Fruit fly (Drosophila melanogaster) whole organism, embryonic: ENCODE data around the gene Mon1.

Source experiments
- BEAF-32 ChIP-seq: fragments of 200-800 bp; sonication (Bioruptor generic); optimal IDR thresholded peaks from 3 replicates; lab custom pipeline; 2017; ENCODE audit warnings: missing biosample characterization, missing genetic modification characterization, mild to moderate bottlenecking, moderate library complexity, missing genetic modification reagents
- CG10321 ChIP-seq: fragments of 200-800 bp; sonication (Bioruptor generic); IDR thresholded peaks from 2 replicates; pipeline ENCODE4 v1.3.6; 2022; ENCODE audit warnings: missing biosample characterization, missing genetic modification characterization
- CG11247 ChIP-seq: fragments of 200-800 bp; sonication (Bioruptor generic); IDR thresholded peaks from 2 replicates; pipeline ENCODE4 v1.3.6; 2022; ENCODE audit warnings: missing biosample characterization, missing genetic modification characterization
- CG13894 ChIP-seq: fragments of 200-800 bp; sonication (Bioruptor generic); optimal IDR thresholded peaks from 3 replicates; lab custom pipeline; 2018; ENCODE audit warnings: missing biosample characterization, mild to moderate bottlenecking, missing genetic modification characterization, moderate library complexity
- CG2116 ChIP-seq: fragments of 200-800 bp; sonication (Bioruptor generic); optimal IDR thresholded peaks from 3 replicates; lab custom pipeline; 2018; ENCODE audit warnings: missing biosample characterization, mild to moderate bottlenecking, missing genetic modification characterization
- CG2202 ChIP-seq: fragments of 200-800 bp; sonication (Bioruptor generic); optimal IDR thresholded peaks from 2 replicates; lab custom pipeline; 2018; ENCODE audit warnings: missing biosample characterization, mild to moderate bottlenecking, missing genetic modification characterization
- CG3163 ChIP-seq: fragments of 200-800 bp; sonication (Bioruptor generic); optimal IDR thresholded peaks from 3 replicates; lab custom pipeline; 2016; ENCODE audit warnings: missing biosample characterization, missing genetic modification characterization
- CG3847 ChIP-seq: fragments of 200-800 bp; sonication (Bioruptor generic); IDR thresholded peaks from 2 replicates; pipeline ENCODE4 v1.3.6; 2022; ENCODE audit warnings: missing biosample characterization, missing genetic modification characterization
- CG5953 ChIP-seq: fragments of 200-800 bp; sonication (Bioruptor generic); IDR thresholded peaks from 2 replicates; pipeline ENCODE4 v1.3.6; 2022; ENCODE audit warnings: missing biosample characterization, missing genetic modification characterization
- CG6765 ChIP-seq: fragments of 200-800 bp; sonication (Bioruptor generic); optimal IDR thresholded peaks from 3 replicates; lab custom pipeline; 2017; ENCODE audit warnings: missing biosample characterization, mild to moderate bottlenecking, missing genetic modification characterization
- CG7556 ChIP-seq: fragments of 200-800 bp; sonication (Bioruptor generic); optimal IDR thresholded peaks from 2 replicates; lab custom pipeline; 2017; ENCODE audit warnings: missing biosample characterization, mild to moderate bottlenecking, missing genetic modification characterization
- CG7745 ChIP-seq: fragments of 200-800 bp; sonication (Bioruptor generic); optimal IDR thresholded peaks from 2 replicates; lab custom pipeline; 2018; ENCODE audit warnings: missing biosample characterization, mild to moderate bottlenecking, missing genetic modification characterization, moderate library complexity
- CG7928 ChIP-seq: fragments of 200-800 bp; sonication (Bioruptor generic); optimal IDR thresholded peaks from 2 replicates; lab custom pipeline; 2017; ENCODE audit warnings: missing biosample characterization, mild to moderate bottlenecking, missing genetic modification characterization
- Chrac-16 ChIP-seq: fragments of 200-800 bp; sonication (Bioruptor generic); optimal IDR thresholded peaks from 3 replicates; lab custom pipeline; 2016; ENCODE audit warnings: missing biosample characterization, missing genetic modification characterization
- Deaf1 ChIP-seq: fragments of 200-800 bp; optimal IDR thresholded peaks from 3 replicates; lab custom pipeline; 2019; ENCODE audit warnings: missing biosample characterization, mild to moderate bottlenecking, missing genetic modification characterization, moderate library complexity
- Dip3 ChIP-seq: fragments of 200-800 bp; sonication (Bioruptor generic); optimal IDR thresholded peaks from 3 replicates; lab custom pipeline; 2016; ENCODE audit warnings: missing biosample characterization, missing genetic modification characterization
- Dll ChIP-seq: fragments of 200-800 bp; sonication (Bioruptor generic); IDR thresholded peaks from 4 replicates; pipeline ENCODE4 v1.3.6; 2022; ENCODE audit warnings: missing biosample characterization, missing genetic modification characterization; ENCODE audit not compliant: partially characterized antibody
- Dp ChIP-seq: fragments of 200-800 bp; sonication (Bioruptor generic); optimal IDR thresholded peaks from 2 replicates; lab custom pipeline; 2018; ENCODE audit warnings: missing biosample characterization, mild to moderate bottlenecking, missing genetic modification characterization, moderate library complexity
- Drgx ChIP-seq: fragments of 200-800 bp; sonication (Bioruptor generic); IDR thresholded peaks from 2 replicates; pipeline ENCODE4 v1.3.6; 2022; ENCODE audit warnings: missing biosample characterization, missing genetic modification characterization
- Eip74EF ChIP-seq, 2 experiments: fragments of 200-800 bp in 1 of 2; fragments of >200 bp in 1 of 2; sonication (Bioruptor generic) in 1 of 2; optimal IDR thresholded peaks; 2 replicates each; lab custom pipeline; 2017 to 2019; ENCODE audit warnings: missing biosample characterization in 2 of 2, missing genetic modification characterization in 2 of 2, mild to moderate bottlenecking in 1 of 2, moderate library complexity in 1 of 2
- Ets65A ChIP-seq: fragments of 200-800 bp; sonication (Bioruptor generic); peaks from one replicate; lab custom pipeline; 2016; ENCODE audit warnings: missing biosample characterization, missing genetic modification characterization
- MESR4 ChIP-seq: fragments of 200-800 bp; sonication (Bioruptor generic); optimal IDR thresholded peaks from 2 replicates; lab custom pipeline; 2018; ENCODE audit warnings: missing biosample characterization, mild to moderate bottlenecking, missing genetic modification characterization, moderate library complexity
- NC2α ChIP-seq: fragments of 200-800 bp; sonication (Bioruptor generic); optimal IDR thresholded peaks from 2 replicates; lab custom pipeline; 2016; ENCODE audit warnings: missing biosample characterization, missing genetic modification characterization
- NFAT ChIP-seq: fragments of 200-800 bp; sonication (Bioruptor generic); IDR thresholded peaks from 2 replicates; pipeline ENCODE4 v1.3.6; 2022; ENCODE audit warnings: missing biosample characterization, missing genetic modification characterization
- Nf-YC ChIP-seq: fragments of 200-800 bp; optimal IDR thresholded peaks from 3 replicates; lab custom pipeline; 2019; ENCODE audit warnings: missing biosample characterization, mild to moderate bottlenecking, missing genetic modification characterization, moderate library complexity
- Sry-β ChIP-seq: fragments of 200-800 bp; sonication (Bioruptor generic); optimal IDR thresholded peaks from 2 replicates; lab custom pipeline; 2018; ENCODE audit warnings: missing biosample characterization, mild to moderate bottlenecking, missing genetic modification characterization, moderate library complexity
- Sry-δ ChIP-seq: fragments of 200-800 bp; sonication (Bioruptor generic); optimal IDR thresholded peaks from 2 replicates; lab custom pipeline; 2016; ENCODE audit warnings: missing biosample characterization, missing genetic modification characterization
- ase ChIP-seq: fragments of 200-800 bp; sonication (Bioruptor generic); IDR thresholded peaks from 3 replicates; pipeline ENCODE4 v1.3.6; 2022; ENCODE audit warnings: missing biosample characterization, missing genetic modification characterization
- ash1 ChIP-seq: fragments of 200-800 bp; sonication (Bioruptor generic); optimal IDR thresholded peaks from 2 replicates; lab custom pipeline; 2018; ENCODE audit warnings: missing biosample characterization, mild to moderate bottlenecking, missing genetic modification characterization
- bcd ChIP-seq: fragments of 200-800 bp; sonication (Bioruptor generic); optimal IDR thresholded peaks from 2 replicates; lab custom pipeline; 2017; ENCODE audit warnings: missing biosample characterization, mild to moderate bottlenecking, missing genetic modification characterization
- bowl ChIP-seq: fragments of 200-800 bp; sonication (Bioruptor generic); IDR thresholded peaks from 2 replicates; pipeline ENCODE4 v1.3.6; 2022; ENCODE audit warnings: missing biosample characterization, missing genetic modification characterization
- btn ChIP-seq: fragments of 200-800 bp; sonication (Bioruptor generic); optimal IDR thresholded peaks from 2 replicates; lab custom pipeline; 2016; ENCODE audit warnings: missing biosample characterization, missing genetic modification characterization
- cato ChIP-seq: fragments of 200-800 bp; sonication (Bioruptor generic); optimal IDR thresholded peaks from 2 replicates; lab custom pipeline; 2016; ENCODE audit warnings: missing biosample characterization, missing genetic modification characterization, borderline replicate concordance
- cwo ChIP-seq: fragments of 200-800 bp; sonication (Bioruptor generic); optimal IDR thresholded peaks from 3 replicates; lab custom pipeline; 2017; ENCODE audit warnings: missing biosample characterization, missing genetic modification characterization, mild to moderate bottlenecking, moderate library complexity, missing genetic modification reagents
- dati ChIP-seq: fragments of 200-800 bp; sonication (Bioruptor generic); IDR thresholded peaks from 2 replicates; pipeline ENCODE4 v1.3.6; 2022; ENCODE audit warnings: missing biosample characterization, missing genetic modification characterization
- dimm ChIP-seq: fragments of 200-800 bp; sonication (Bioruptor generic); IDR thresholded peaks from 2 replicates; pipeline ENCODE4 v1.3.6; 2022; ENCODE audit warnings: missing biosample characterization, missing genetic modification characterization
- disco-r ChIP-seq: fragments of 200-800 bp; sonication (Bioruptor generic); optimal IDR thresholded peaks from 2 replicates; lab custom pipeline; 2016; ENCODE audit warnings: missing biosample characterization, missing genetic modification characterization
- ewg ChIP-seq: fragments of 200-800 bp; sonication (Bioruptor generic); optimal IDR thresholded peaks from 3 replicates; lab custom pipeline; 2017; ENCODE audit warnings: mild to moderate bottlenecking, missing biosample characterization, missing genetic modification reagents, missing genetic modification characterization
- kay ChIP-seq: fragments of 200-800 bp; sonication (Bioruptor generic); optimal IDR thresholded peaks from 2 replicates; lab custom pipeline; 2016; ENCODE audit warnings: missing biosample characterization, missing genetic modification characterization
- kni ChIP-seq: fragments of 200-800 bp; sonication (Bioruptor generic); optimal IDR thresholded peaks from 3 replicates; lab custom pipeline; 2017; ENCODE audit warnings: mild to moderate bottlenecking, missing biosample characterization, missing genetic modification reagents, missing genetic modification characterization
- lbe ChIP-seq: fragments of 200-800 bp; sonication (Bioruptor generic); optimal IDR thresholded peaks from 2 replicates; lab custom pipeline; 2016; ENCODE audit warnings: missing biosample characterization, mild to moderate bottlenecking, missing genetic modification characterization
- mirr ChIP-seq: fragments of 200-800 bp; sonication (Bioruptor generic); optimal IDR thresholded peaks from 3 replicates; lab custom pipeline; 2018; ENCODE audit warnings: missing biosample characterization, mild to moderate bottlenecking, missing genetic modification characterization
- org-1 ChIP-seq: fragments of 200-800 bp; sonication (Bioruptor generic); optimal IDR thresholded peaks from 2 replicates; lab custom pipeline; 2017; ENCODE audit warnings: missing biosample characterization, missing genetic modification characterization
- phol ChIP-seq: fragments of 200-800 bp; sonication (Bioruptor generic); optimal IDR thresholded peaks from 3 replicates; lab custom pipeline; 2018; ENCODE audit warnings: missing biosample characterization, mild to moderate bottlenecking, missing genetic modification characterization, moderate library complexity
- pita ChIP-seq: fragments of 200-800 bp; sonication (Bioruptor generic); optimal IDR thresholded peaks from 2 replicates; lab custom pipeline; 2017; ENCODE audit warnings: missing biosample characterization, mild to moderate bottlenecking, missing genetic modification characterization
- pzg ChIP-seq: fragments of 200-800 bp; sonication (Bioruptor generic); optimal IDR thresholded peaks from 3 replicates; lab custom pipeline; 2018; ENCODE audit warnings: missing biosample characterization, mild to moderate bottlenecking, missing genetic modification characterization, moderate library complexity
- ranshi ChIP-seq: fragments of 200-800 bp; sonication (Bioruptor generic); IDR thresholded peaks from 2 replicates; pipeline ENCODE4 v1.3.6; 2022; ENCODE audit warnings: missing biosample characterization, missing genetic modification characterization
- sc ChIP-seq, 3 experiments: fragments of >200 bp in 2 of 3; fragments of 200-800 bp in 1 of 3; sonication (Bioruptor generic) in 1 of 3; optimal IDR thresholded peaks; 2 replicates in 2 of 3; 3 replicates in 1 of 3; lab custom pipeline; 2017; ENCODE audit warnings: mild to moderate bottlenecking in 1 of 3, missing biosample characterization in 1 of 3, missing genetic modification characterization in 1 of 3, missing genetic modification reagents in 1 of 3
- sna ChIP-seq: fragments of 200-800 bp; sonication (Bioruptor generic); IDR thresholded peaks from 2 replicates; pipeline ENCODE4 v1.3.6; 2022; ENCODE audit warnings: missing biosample characterization, missing genetic modification characterization; ENCODE audit not compliant: partially characterized antibody
- sr ChIP-seq: fragments of 200-800 bp; sonication (Bioruptor generic); IDR thresholded peaks from 3 replicates; pipeline ENCODE4 v1.3.6; 2022; ENCODE audit warnings: missing biosample characterization, missing genetic modification characterization
- yki ChIP-seq: fragments of >200 bp; optimal IDR thresholded peaks from 3 replicates; lab custom pipeline; 2018

Gene Mon1

DNA sequence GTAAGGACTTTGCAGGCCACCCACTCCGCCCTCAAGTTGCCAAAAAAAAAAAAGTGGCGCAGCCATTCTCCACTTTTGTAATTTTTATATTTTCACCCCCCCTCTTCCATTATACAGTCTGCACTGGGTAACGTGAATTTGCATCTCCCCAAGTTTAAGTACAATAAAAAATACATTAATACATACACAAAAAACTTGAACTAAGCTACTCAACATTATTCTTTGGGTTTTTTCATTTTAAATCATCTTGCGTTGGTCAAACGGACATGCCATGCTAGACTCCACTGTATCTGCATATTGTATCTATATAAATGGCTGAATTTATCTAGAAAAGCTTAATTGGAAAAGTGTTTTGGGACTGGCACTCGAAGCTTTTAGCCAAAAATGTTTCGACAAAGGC is 11.1 kb downstream of the Mon1 start (continued):
- TF ChIP-seq Ets65A (GFP tag; lab: Kevin White, UChicago) (peak; percentile 51), CG7928 (GFP tag; lab: Kevin White, UChicago) (no peak), kay (GFP tag; lab: Kevin White, UChicago) (no peak), Sry-β (GFP tag; lab: Kevin White, UChicago) (no peak), MESR4 (GFP tag; lab: Kevin White, UChicago) (no peak), ranshi (peak; percentile 17; the same call in 1 of the 2 replicates), pzg (no peak), btn (no peak), bowl (no peak), Dp (GFP tag; lab: Kevin White, UChicago) (no peak), sc (optimal IDR thresholded peaks at IDR 0.05; lab: Kevin White, UChicago) (no peak), sc (GFP tag; optimal IDR thresholded peaks at IDR 0.05; lab: Kevin White, UChicago) (no peak), Nf-YC (no peak), phol (tag; lab: Kevin White, UChicago) (peak; percentile 42), org-1 (GFP tag; lab: Kevin White, UChicago) (no peak), CG3847 (no peak), CG5953 (GFP tag; lab: Robert Waterston, UW) (no peak), yki (lab: Kevin White, UChicago) (no peak), kni (GFP tag; lab: Kevin White, UChicago) (no peak), ase (GFP tag; lab: Robert Waterston, UW) (0 out of 3 replicates have a peak, but pooled peaks have one; percentile 39), pita (GFP tag; lab: Kevin White, UChicago) (no peak), Dip3 (GFP tag; lab: Kevin White, UChicago) (peak; percentile 23), CG7556 (GFP tag; lab: Kevin White, UChicago) (no peak), sr (no peak), Sry-δ (no peak), sna (GFP tag; lab: Robert Waterston, UW) (no peak), Chrac-16 (GFP tag; lab: Kevin White, UChicago) (no peak), dimm (no peak), ewg (no peak), CG10321 (GFP tag; lab: Robert Waterston, UW) (no peak), CG13894 (tag; lab: Kevin White, UChicago) (peak; percentile 37), Drgx (GFP tag; lab: Robert Waterston, UW) (peak; percentile 38; the same call in 1 of the 2 replicates), NC2α (GFP tag; lab: Kevin White, UChicago) (no peak), CG7745 (no peak), disco-r (GFP tag; lab: Kevin White, UChicago) (no peak), CG3163 (no peak), BEAF-32 (no peak), cwo (GFP tag; lab: Kevin White, UChicago) (peak; percentile 55), CG11247 (GFP tag; lab: Robert Waterston, UW) (no peak), CG6765 (no peak), cato (no peak), Dll (GFP tag; lab: Robert Waterston, UW) (no peak), lbe (no peak), dati (GFP tag; lab: Robert Waterston, UW) (no peak), CG2202 (no peak), Eip74EF (GFP tag; optimal IDR thresholded peaks at IDR 0.05; lab: Kevin White, UChicago) (no peak), mirr (GFP tag; lab: Kevin White, UChicago) (no peak), Deaf1 (no peak), NFAT (peak; percentile 49; the same call in 1 of the 2 replicates), bcd (GFP tag; lab: Kevin White, UChicago) (peak; percentile 11), CG2116 (GFP tag; lab: Kevin White, UChicago) (no peak), ash1 (GFP tag; lab: Kevin White, UChicago) (no peak)
